Worm (Caenorhabditis elegans) whole organism, L1 larva: ENCODE measurements around the gene mpz-1.
A peak's percentile ranks its signal among the peaks of the same experiment; 100 is the strongest.

ENCODE experiments used
- C04F5.9 ChIP-seq: sonication (generic microtip); optimal IDR thresholded peaks from 2 replicates; lab custom pipeline; 2016; ENCODE audit warnings: missing genetic modification characterization, missing compliant biosample characterization
- aly-2 ChIP-seq: fragments of 150-350 bp; optimal IDR thresholded peaks from 2 replicates; lab custom pipeline; 2014; ENCODE audit warnings: missing biosample characterization, missing genetic modification characterization
- ceh-63 ChIP-seq: fragments of 200-800 bp; sonication (Bioruptor generic); optimal IDR thresholded peaks from 2 replicates; lab custom pipeline; 2018; ENCODE audit warnings: mild to moderate bottlenecking, missing genetic modification characterization, missing compliant biosample characterization
- ceh-8 ChIP-seq: fragments of 200-800 bp; sonication (Bioruptor generic); optimal IDR thresholded peaks from 2 replicates; lab custom pipeline; 2018; ENCODE audit warnings: mild to moderate bottlenecking, missing genetic modification characterization, moderate library complexity, missing compliant biosample characterization
- ceh-82 ChIP-seq, 3 experiments: fragments of 150-350 bp in 1 of 3; sonication (generic microtip) in 2 of 3; optimal IDR thresholded peaks; 2 replicates each; lab custom pipeline; 2014 to 2017; ENCODE audit warnings: missing biosample characterization in 3 of 3, missing genetic modification characterization in 3 of 3
- ceh-88 ChIP-seq: fragments of 200-800 bp; sonication (Bioruptor generic); IDR thresholded peaks from 2 replicates; pipeline ENCODE4 v1.3.6; 2022; ENCODE audit warnings: missing genetic modification characterization, missing compliant biosample characterization
- ceh-90 ChIP-seq: sonication (generic microtip); optimal IDR thresholded peaks from 2 replicates; lab custom pipeline; 2016; ENCODE audit warnings: missing genetic modification characterization, missing compliant biosample characterization
- ces-1 ChIP-seq: fragments of 150-350 bp; optimal IDR thresholded peaks from 2 replicates; lab custom pipeline; 2014; ENCODE audit warnings: missing biosample characterization, missing genetic modification reagents, missing genetic modification characterization
- dpl-1 ChIP-seq, 3 experiments: fragments of 150-350 bp in 2 of 3; sonication (generic microtip) in 1 of 3; optimal IDR thresholded peaks; 2 replicates each; lab custom pipeline; 2014 to 2017; ENCODE audit warnings: missing biosample characterization in 3 of 3, missing genetic modification characterization in 3 of 3, missing genetic modification reagents in 3 of 3
- dsc-1 ChIP-seq: sonication (generic microtip); optimal IDR thresholded peaks from 2 replicates; lab custom pipeline; 2016; ENCODE audit warnings: mild to moderate bottlenecking, missing genetic modification characterization, missing compliant biosample characterization
- egl-27 ChIP-seq, 2 experiments: fragments of 150-350 bp in 1 of 2; sonication (generic microtip); optimal IDR thresholded peaks; 3 replicates each; lab custom pipeline; 2017 to 2018; ENCODE audit warnings: missing biosample characterization in 2 of 2, missing genetic modification characterization in 2 of 2, missing genetic modification reagents in 2 of 2
- elt-3 ChIP-seq, 6 experiments: fragments of 150-350 bp in 1 of 6; sonication (generic microtip); optimal IDR thresholded peaks; 2 replicates each; lab custom pipeline; 2017 to 2018; ENCODE audit warnings: missing biosample characterization in 6 of 6, missing genetic modification characterization in 6 of 6, inconsistent platforms in 1 of 6
- ets-5 ChIP-seq: fragments of 200-800 bp; sonication (Bioruptor generic); IDR thresholded peaks from 2 replicates; pipeline ENCODE4 v1.3.6; 2022; ENCODE audit warnings: missing genetic modification characterization, missing compliant biosample characterization
- fkh-10 ChIP-seq: sonication (generic microtip); optimal IDR thresholded peaks from 2 replicates; lab custom pipeline; 2017; ENCODE audit warnings: missing biosample characterization, missing genetic modification reagents, missing genetic modification characterization
- fkh-8 ChIP-seq: sonication (generic microtip); optimal IDR thresholded peaks from 2 replicates; lab custom pipeline; 2016; ENCODE audit warnings: mild to moderate bottlenecking, missing genetic modification characterization, missing compliant biosample characterization
- fos-1 ChIP-seq: fragments of 150-350 bp; optimal IDR thresholded peaks from 2 replicates; lab custom pipeline; 2014; ENCODE audit warnings: missing biosample characterization, missing genetic modification characterization
- grh-1 ChIP-seq: fragments of 200-800 bp; sonication (Bioruptor generic); IDR thresholded peaks from 2 replicates; pipeline ENCODE4 v1.3.6; 2022; ENCODE audit warnings: missing genetic modification reagents, missing genetic modification characterization, missing compliant biosample characterization
- hlh-17 ChIP-seq: fragments of 200-800 bp; sonication (Bioruptor generic); optimal IDR thresholded peaks from 2 replicates; lab custom pipeline; 2018; ENCODE audit warnings: missing genetic modification characterization, mild to moderate bottlenecking, missing compliant biosample characterization, moderate library complexity, borderline replicate concordance
- hlh-4 ChIP-seq: sonication (generic microtip); optimal IDR thresholded peaks from 2 replicates; lab custom pipeline; 2016; ENCODE audit warnings: mild to moderate bottlenecking, missing genetic modification characterization, missing compliant biosample characterization
- jun-1 ChIP-seq: fragments of 150-350 bp; optimal IDR thresholded peaks from 2 replicates; lab custom pipeline; 2014; ENCODE audit warnings: missing biosample characterization, missing genetic modification reagents, missing genetic modification characterization
- lin-13 ChIP-seq: fragments of 150-350 bp; optimal IDR thresholded peaks from 2 replicates; lab custom pipeline; 2014; ENCODE audit warnings: missing biosample characterization, missing genetic modification reagents, missing genetic modification characterization
- lin-14 ChIP-seq: fragments of 200-800 bp; sonication (Bioruptor generic); optimal IDR thresholded peaks from 2 replicates; lab custom pipeline; 2018; ENCODE audit warnings: mild to moderate bottlenecking, missing genetic modification characterization, moderate library complexity, missing compliant biosample characterization
- lin-35 ChIP-seq, 2 experiments: fragments of 150-350 bp; optimal IDR thresholded peaks; 2 replicates each; lab custom pipeline; 2014; ENCODE audit warnings: missing biosample characterization in 2 of 2, missing genetic modification characterization in 2 of 2, missing genetic modification reagents in 2 of 2
- lin-39 ChIP-seq: fragments of 150-350 bp; optimal IDR thresholded peaks from 2 replicates; lab custom pipeline; 2014; ENCODE audit warnings: missing biosample characterization, missing genetic modification reagents, missing genetic modification characterization
- mdl-1 ChIP-seq, 2 experiments: fragments of 150-350 bp; optimal IDR thresholded peaks; 2 replicates each; lab custom pipeline; 2014 to 2017; ENCODE audit warnings: missing biosample characterization in 2 of 2, missing genetic modification characterization in 2 of 2, inconsistent platforms in 1 of 2
- mef-2 ChIP-seq: fragments of 150-350 bp; optimal IDR thresholded peaks from 2 replicates; lab custom pipeline; 2014; ENCODE audit warnings: missing biosample characterization, missing genetic modification characterization
- nhr-12 ChIP-seq: sonication (generic microtip); optimal IDR thresholded peaks from 2 replicates; lab custom pipeline; 2017; ENCODE audit warnings: missing biosample characterization, missing genetic modification characterization
- nhr-47 ChIP-seq: sonication (generic microtip); optimal IDR thresholded peaks from 2 replicates; lab custom pipeline; 2016; ENCODE audit warnings: mild to moderate bottlenecking, missing genetic modification characterization, moderate library complexity, missing compliant biosample characterization
- nhr-71 ChIP-seq: sonication (generic microtip); optimal IDR thresholded peaks from 2 replicates; lab custom pipeline; 2016; ENCODE audit warnings: mild to moderate bottlenecking, missing genetic modification characterization, moderate library complexity, missing compliant biosample characterization
- nhr-76 ChIP-seq: sonication (generic microtip); optimal IDR thresholded peaks from 2 replicates; lab custom pipeline; 2017; ENCODE audit warnings: missing biosample characterization, missing genetic modification characterization
- nhr-84 ChIP-seq: sonication (generic microtip); optimal IDR thresholded peaks from 2 replicates; lab custom pipeline; 2017; ENCODE audit warnings: missing biosample characterization, missing genetic modification characterization
- nhr-85 ChIP-seq: sonication (generic microtip); peaks from one replicate; lab custom pipeline; 2016; ENCODE audit warnings: missing genetic modification characterization, inconsistent platforms, missing compliant biosample characterization
- nhr-90 ChIP-seq: sonication (generic microtip); optimal IDR thresholded peaks from 2 replicates; lab custom pipeline; 2016; ENCODE audit warnings: mild to moderate bottlenecking, missing genetic modification characterization, missing compliant biosample characterization; ENCODE audit not compliant: poor library complexity
- pqm-1 ChIP-seq: sonication (generic microtip); optimal IDR thresholded peaks from 3 replicates; lab custom pipeline; 2017; ENCODE audit warnings: missing biosample characterization, missing genetic modification characterization
- skn-1 ChIP-seq: fragments of 150-350 bp; optimal IDR thresholded peaks from 2 replicates; lab custom pipeline; 2014; ENCODE audit warnings: missing biosample characterization, missing genetic modification characterization
- swsn-7 ChIP-seq: sonication (generic microtip); optimal IDR thresholded peaks from 2 replicates; lab custom pipeline; 2016; ENCODE audit warnings: missing genetic modification characterization, missing compliant biosample characterization
- tlp-1 ChIP-seq: fragments of 150-350 bp; optimal IDR thresholded peaks from 2 replicates; lab custom pipeline; 2014; ENCODE audit warnings: missing biosample characterization, missing genetic modification characterization
- unc-130 ChIP-seq: fragments of 150-350 bp; optimal IDR thresholded peaks from 2 replicates; lab custom pipeline; 2017; ENCODE audit warnings: missing biosample characterization, missing genetic modification characterization, inconsistent platforms
- unc-30 ChIP-seq: sonication (generic microtip); optimal IDR thresholded peaks from 2 replicates; lab custom pipeline; 2017; ENCODE audit warnings: missing biosample characterization, missing genetic modification characterization
- unc-62 ChIP-seq: fragments of 150-350 bp; optimal IDR thresholded peaks from 2 replicates; lab custom pipeline; 2014; ENCODE audit warnings: missing biosample characterization, missing genetic modification reagents, missing genetic modification characterization
- unc-86 ChIP-seq: sonication (generic microtip); optimal IDR thresholded peaks from 2 replicates; lab custom pipeline; 2016; ENCODE audit warnings: missing genetic modification characterization, missing compliant biosample characterization
- xbp-1 ChIP-seq: sonication (generic microtip); optimal IDR thresholded peaks from 2 replicates; lab custom pipeline; 2016; ENCODE audit warnings: missing genetic modification characterization, missing compliant biosample characterization
- ztf-11 ChIP-seq, 2 experiments: sonication (generic microtip); optimal IDR thresholded peaks; 2 replicates each; lab custom pipeline; 2016 to 2017; ENCODE audit warnings: missing genetic modification characterization in 2 of 2, missing biosample characterization in 1 of 2, missing compliant biosample characterization in 1 of 2

Gene mpz-1

DNA sequence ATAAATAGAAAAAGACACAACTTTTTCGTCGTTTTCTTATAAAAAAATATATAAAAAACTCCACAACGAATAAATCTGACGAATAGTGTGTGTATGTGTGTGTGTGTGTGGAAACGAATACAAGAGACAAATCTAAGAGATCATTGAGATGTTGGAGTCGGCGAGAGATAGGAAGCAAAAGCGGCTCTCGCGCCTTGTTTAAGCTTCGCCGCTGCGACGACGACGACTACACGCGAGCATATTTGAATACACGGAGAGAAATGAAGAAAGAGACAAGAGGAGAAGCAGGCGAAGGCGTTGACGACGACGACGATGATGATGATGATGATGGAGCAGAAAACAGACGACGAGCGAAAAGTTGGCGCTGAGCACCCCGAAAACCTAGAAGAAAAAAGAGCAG is 33.1 kb downstream of the mpz-1 start (continued):
- TF ChIP-seq lin-35 (GFP tag; optimal IDR thresholded peaks at IDR 0.05; lab: Kevin White, UChicago), result peak in 1 of 2 experiments; percentile 34
- peak; percentile 31 for TF ChIP-seq nhr-47
- TF ChIP-seq ceh-82 (tag; optimal IDR thresholded peaks at IDR 0.05; lab: Kevin White, UChicago), result peak; percentile 4 to 49 (median 8)
- TF ChIP-seq elt-3 (tag; optimal IDR thresholded peaks at IDR 0.05; lab: Kevin White, UChicago), result no peak
- TF ChIP-seq hlh-17 (GFP tag; lab: Kevin White, UChicago), result no peak
- TF ChIP-seq lin-14 (GFP tag; lab: Kevin White, UChicago), result peak; percentile 79
- TF ChIP-seq unc-30 (tag; lab: Kevin White, UChicago), result no peak
- no peak for TF ChIP-seq mdl-1 (tag; optimal IDR thresholded peaks at IDR 0.05; lab: Kevin White, UChicago)
- TF ChIP-seq nhr-76 (tag; lab: Kevin White, UChicago), result no peak
- TF ChIP-seq unc-130, result no peak
- no peak for TF ChIP-seq nhr-84
- TF ChIP-seq nhr-71 (tag; lab: Kevin White, UChicago), result peak; percentile 39
- peak; percentile 20 for TF ChIP-seq fkh-10 (GFP tag; lab: Kevin White, UChicago)
- peak; percentile 34 for TF ChIP-seq dsc-1
- no peak for TF ChIP-seq unc-62 (GFP tag; lab: Kevin White, UChicago)
- TF ChIP-seq C04F5.9 (tag; lab: Kevin White, UChicago), result no peak
- peak; percentile 56 for TF ChIP-seq unc-86

DNA sequence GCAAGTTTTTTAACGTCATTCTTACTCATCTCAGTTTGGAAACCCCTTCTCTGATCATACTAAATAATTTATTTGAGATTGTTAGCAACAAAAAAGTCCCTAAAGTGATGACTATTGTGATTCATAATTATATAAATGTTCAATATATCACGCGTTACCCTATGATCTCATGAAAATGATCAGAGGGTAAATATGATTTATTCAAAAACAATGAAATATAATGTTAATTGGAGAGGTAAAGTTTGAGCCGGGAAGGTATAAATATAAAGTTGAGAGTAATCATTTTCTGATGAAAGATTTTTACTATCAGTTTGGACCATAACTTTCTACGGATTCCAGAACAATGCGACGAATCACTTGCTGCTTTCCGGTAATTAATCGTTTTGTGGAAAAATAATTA is 40.9 kb downstream of the mpz-1 start, which contains the start of gene C52A11.3:
Gene C52A11.3, plus strand, starts transcription at position 301 of the 400 bp plus-strand sequence.
- TF ChIP-seq ceh-82 (tag; optimal IDR thresholded peaks at IDR 0.05; lab: Kevin White, UChicago) (no peak), pqm-1 (tag; lab: Kevin White, UChicago) (no peak), ceh-8 (GFP tag; lab: Kevin White, UChicago) (peak; percentile 68), nhr-90 (no peak), nhr-12 (tag; lab: Kevin White, UChicago) (no peak), dpl-1 (GFP tag; optimal IDR thresholded peaks at IDR 0.05; lab: Kevin White, UChicago) (no peak), ces-1 (GFP tag; lab: Kevin White, UChicago) (no peak)

DNA sequence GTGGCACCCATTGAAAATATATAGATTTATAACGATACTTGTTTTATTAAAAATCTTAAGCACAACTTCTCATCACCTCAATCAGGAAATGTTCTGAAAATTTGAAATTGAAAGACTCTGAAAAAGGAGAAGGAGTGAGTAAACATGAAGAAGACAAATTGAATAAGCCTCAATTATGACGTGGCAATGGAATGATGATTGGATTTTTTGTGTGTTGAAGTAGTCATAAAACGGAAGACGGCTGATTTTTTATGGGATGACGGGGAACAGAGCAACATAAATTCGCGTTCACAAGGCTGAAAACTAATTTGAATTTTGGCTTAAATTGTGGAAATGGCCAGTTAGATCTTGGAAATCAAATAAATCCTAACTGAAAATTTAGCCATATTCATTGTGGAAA is 46.4 kb downstream of the mpz-1 start, which contains the start of gene glb-12:
Gene glb-12, minus strand, starts transcription at position 101 of the 400 bp plus-strand sequence.
- no peak for TF ChIP-seq dpl-1 (GFP tag; optimal IDR thresholded peaks at IDR 0.05; lab: Kevin White, UChicago)
- TF ChIP-seq ztf-11 (tag; optimal IDR thresholded peaks at IDR 0.05; lab: Kevin White, UChicago), result no peak
- TF ChIP-seq lin-13, result no peak
- no peak for TF ChIP-seq grh-1 (GFP tag; lab: Robert Waterston, UW)
- TF ChIP-seq mef-2 (tag; lab: Kevin White, UChicago), result no peak
- no peak for TF ChIP-seq nhr-85 (tag; lab: Kevin White, UChicago)
- no peak for TF ChIP-seq egl-27 (tag; optimal IDR thresholded peaks at IDR 0.05; lab: Kevin White, UChicago)
- TF ChIP-seq unc-86, result no peak
- no peak for TF ChIP-seq C04F5.9 (tag; lab: Kevin White, UChicago)
- TF ChIP-seq nhr-71 (tag; lab: Kevin White, UChicago), result no peak
- TF ChIP-seq ets-5 (GFP tag; lab: Robert Waterston, UW), result no peak
- TF ChIP-seq ceh-88 (GFP tag; lab: Robert Waterston, UW), result no peak
- TF ChIP-seq lin-39 (tag; lab: Kevin White, UChicago), result no peak
- TF ChIP-seq aly-2, result no peak
- TF ChIP-seq fkh-10 (GFP tag; lab: Kevin White, UChicago), result no peak
- no peak for TF ChIP-seq pqm-1 (tag; lab: Kevin White, UChicago)
- no peak for TF ChIP-seq dsc-1
- no peak for TF ChIP-seq xbp-1 (tag; lab: Kevin White, UChicago)
- TF ChIP-seq ceh-63 (GFP tag; lab: Kevin White, UChicago), result no peak
- TF ChIP-seq jun-1, result no peak
- TF ChIP-seq, all 84 proteins: peak for 0

DNA sequence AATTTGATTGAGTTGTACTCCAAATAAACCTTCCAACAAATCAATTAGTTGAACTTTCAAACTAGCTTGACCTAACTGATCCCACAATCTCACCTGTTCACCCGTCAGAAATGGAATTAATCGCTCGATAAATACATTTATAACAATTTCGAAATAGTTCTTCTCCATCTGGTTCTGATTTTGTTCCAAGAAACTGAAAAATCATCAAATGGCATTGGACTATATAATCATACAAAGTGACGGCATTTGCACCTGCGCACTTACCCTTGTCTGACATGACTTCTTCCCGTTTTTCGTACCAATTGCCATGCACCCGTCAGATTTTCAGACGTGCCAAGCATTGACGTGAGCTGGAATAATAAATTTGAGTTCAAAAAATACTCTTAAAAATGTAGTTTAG is 47.2 kb downstream of the mpz-1 start:
- TF ChIP-seq skn-1 (tag; lab: Kevin White, UChicago) (no peak), tlp-1 (no peak), ceh-90 (tag; lab: Kevin White, UChicago) (no peak), ceh-63 (GFP tag; lab: Kevin White, UChicago) (no peak), nhr-47 (peak; percentile 53), fkh-8 (peak; percentile 83), fos-1 (tag; lab: Kevin White, UChicago) (no peak), lin-39 (tag; lab: Kevin White, UChicago) (no peak), nhr-12 (tag; lab: Kevin White, UChicago) (no peak), swsn-7 (peak; percentile 3), hlh-4 (tag; lab: Kevin White, UChicago) (peak; percentile 72), nhr-71 (tag; lab: Kevin White, UChicago) (peak; percentile 63)
